Fruit fly (Drosophila melanogaster): ENCODE data around the gene CG11313.

The CG11313 gene

dm6 chr3R:30709270-30709669 lies 21.7 kb downstream of the CG11313 start (continued):
- TF ChIP-seq CG8290 (GFP tag; optimal IDR thresholded peaks at IDR 0.05) (no peak), CG8290 (tag; optimal IDR thresholded peaks at IDR 0.05) (peak in 1 of 2 experiments; percentile 21), slou (GFP tag; optimal IDR thresholded peaks at IDR 0.05) (no peak), CG13775 (GFP tag; optimal IDR thresholded peaks at IDR 0.05) (no peak), corto (GFP tag; optimal IDR thresholded peaks at IDR 0.05) (no peak), ara (GFP tag; IDR thresholded peaks at IDR 0.05) (peak; percentile 41; the same call in 1 of the 2 replicates), Ada2b (GFP tag; IDR thresholded peaks at IDR 0.05) (peak; percentile 29; the same call in 1 of the 2 replicates), CG34376 (GFP tag; optimal IDR thresholded peaks at IDR 0.05) (no peak), bcd (GFP tag; optimal IDR thresholded peaks at IDR 0.05) (peak; percentile 3), CG4617 (GFP tag; optimal IDR thresholded peaks at IDR 0.05; ENCODE audit: borderline replicate concordance) (no peak), H2.0 (GFP tag; IDR thresholded peaks at IDR 0.05) (0 out of 2 replicates have a peak, but pooled peaks have one; percentile 29), ranshi (GFP tag; IDR thresholded peaks at IDR 0.05) (peak; percentile 59; the same call in 1 of the 2 replicates), CG17328 (GFP tag; IDR thresholded peaks at IDR 0.05) (peak; percentile 10; the same call in 1 of the 2 replicates), dysf (GFP tag; IDR thresholded peaks at IDR 0.05) (peak; percentile 42; the same call in 1 of the 3 replicates), phol (tag; optimal IDR thresholded peaks at IDR 0.05) (peak; percentile 6), Chrac-16 (GFP tag; optimal IDR thresholded peaks at IDR 0.05) (peak; percentile 11), CG30431 (GFP tag; optimal IDR thresholded peaks at IDR 0.05) (peak; percentile 3), CG4404 (GFP tag; IDR thresholded peaks at IDR 0.05) (0 out of 2 replicates have a peak, but pooled peaks have one; percentile 13), jigr1 (GFP tag; IDR thresholded peaks at IDR 0.05) (no peak), tll (GFP tag; optimal IDR thresholded peaks at IDR 0.05) (no peak), Sox102F (GFP tag; optimal IDR thresholded peaks at IDR 0.05) (peak; percentile 31), CG7839 (tag; optimal IDR thresholded peaks at IDR 0.05) (peak; percentile 6), Hr51 (GFP tag; optimal IDR thresholded peaks at IDR 0.05) (peak in 1 of 2 experiments; percentile 1), ttk (GFP tag; IDR thresholded peaks at IDR 0.05) (peak; percentile 46; the same call in 1 of the 2 replicates), CG8765 (GFP tag; IDR thresholded peaks at IDR 0.05) (0 out of 2 replicates have a peak, but pooled peaks have one; percentile 26), CG10209 (GFP tag; optimal IDR thresholded peaks at IDR 0.05) (no peak), CG14441 (GFP tag; IDR thresholded peaks at IDR 0.05) (peak; percentile 38; the same call in 1 of the 2 replicates), ssp (GFP tag; IDR thresholded peaks at IDR 0.05) (peak; percentile 15; the same call in 1 of the 2 replicates), prd (optimal IDR thresholded peaks at IDR 0.05) (no peak), prd (GFP tag; IDR thresholded peaks at IDR 0.05) (peak; percentile 60; the same call in 2 of the 3 replicates), CG10543 (GFP tag; optimal IDR thresholded peaks at IDR 0.05) (no peak), hth (optimal IDR thresholded peaks at IDR 0.05) (no peak), lab (GFP tag; optimal IDR thresholded peaks at IDR 0.05) (peak; percentile 45), CG12155 (GFP tag; optimal IDR thresholded peaks at IDR 0.05) (peak; percentile 4), CG18599 (GFP tag; optimal IDR thresholded peaks at IDR 0.05) (peak; percentile 65), Drgx (GFP tag; IDR thresholded peaks at IDR 0.05) (no peak), CG2120 (GFP tag; optimal IDR thresholded peaks at IDR 0.05) (peak; percentile 36), CG6689 (GFP tag; IDR thresholded peaks at IDR 0.05) (0 out of 2 replicates have a peak, but pooled peaks have one; percentile 29), Optix (GFP tag; IDR thresholded peaks at IDR 0.05) (0 out of 3 replicates have a peak, but pooled peaks have one; percentile 16), grau (tag; optimal IDR thresholded peaks at IDR 0.05) (peak; percentile 12), row (GFP tag; IDR thresholded peaks at IDR 0.05) (peak; percentile 57; the same call in 2 of the 3 replicates), CG4820 (GFP tag; optimal IDR thresholded peaks at IDR 0.05) (peak; percentile 3), Ets65A (GFP tag) (peak; percentile 77), Dbx (GFP tag; IDR thresholded peaks at IDR 0.05) (0 out of 3 replicates have a peak, but pooled peaks have one; percentile 37), CG7556 (GFP tag; optimal IDR thresholded peaks at IDR 0.05) (peak; percentile 6), pan (optimal IDR thresholded peaks at IDR 0.05) (no peak), pan (GFP tag; optimal IDR thresholded peaks at IDR 0.05 in 1 of 2, IDR thresholded peaks at IDR 0.05 in 1 of 2) (peak in 1 of 2 experiments; percentile 52), Meics (GFP tag; optimal IDR thresholded peaks at IDR 0.05) (peak; percentile 23)

All from whole organism, embryonic.